Worm (Caenorhabditis elegans) whole organism, mixed stage, embryonic: Measurements from ENCODE around the gene nlp-53.

Experiments used
- blmp-1 ChIP-seq: fragments of 150-350 bp; optimal IDR thresholded peaks from 2 replicates; lab custom pipeline; 2014; ENCODE audit warnings: missing biosample characterization, missing genetic modification characterization
- ceh-43 ChIP-seq: fragments of 200-800 bp; sonication (Bioruptor generic); optimal IDR thresholded peaks from 2 replicates; lab custom pipeline; 2018; ENCODE audit warnings: mild to moderate bottlenecking, missing genetic modification characterization, moderate library complexity, missing compliant biosample characterization
- elt-3 ChIP-seq: fragments of 150-350 bp; optimal IDR thresholded peaks from 2 replicates; lab custom pipeline; 2014; ENCODE audit warnings: missing biosample characterization, missing genetic modification characterization
- lin-13 ChIP-seq: fragments of 150-350 bp; optimal IDR thresholded peaks from 2 replicates; lab custom pipeline; 2014; ENCODE audit warnings: missing biosample characterization, missing genetic modification characterization
- lsy-2 ChIP-seq: fragments of 150-350 bp; optimal IDR thresholded peaks from 2 replicates; lab custom pipeline; 2014; ENCODE audit warnings: missing biosample characterization, missing genetic modification characterization
- mab-5 ChIP-seq: fragments of 150-350 bp; optimal IDR thresholded peaks from 2 replicates; lab custom pipeline; 2014; ENCODE audit warnings: missing biosample characterization, missing genetic modification characterization
- mep-1 ChIP-seq: fragments of 150-350 bp; optimal IDR thresholded peaks from 2 replicates; lab custom pipeline; 2017; ENCODE audit warnings: missing biosample characterization, missing genetic modification reagents, missing genetic modification characterization, inconsistent platforms
- nhr-76 ChIP-seq: sonication (generic microtip); optimal IDR thresholded peaks from 2 replicates; lab custom pipeline; 2017; ENCODE audit warnings: missing biosample characterization, missing genetic modification characterization
- pha-4 ChIP-seq: fragments of 150-350 bp; optimal IDR thresholded peaks from 2 replicates; lab custom pipeline; 2018; ENCODE audit warnings: missing biosample characterization, missing genetic modification reagents, missing genetic modification characterization
- snpc-4 ChIP-seq: fragments of 150-350 bp; optimal IDR thresholded peaks from 2 replicates; lab custom pipeline; 2014; ENCODE audit warnings: missing biosample characterization, missing genetic modification characterization
- unc-39 ChIP-seq: fragments of 150-350 bp; optimal IDR thresholded peaks from 2 replicates; lab custom pipeline; 2014; ENCODE audit warnings: missing biosample characterization, missing genetic modification characterization
- unc-62 ChIP-seq: fragments of 150-350 bp; optimal IDR thresholded peaks from 2 replicates; lab custom pipeline; 2014; ENCODE audit warnings: missing biosample characterization, missing genetic modification reagents, missing genetic modification characterization
- ztf-11 ChIP-seq: fragments of 150-350 bp; optimal IDR thresholded peaks from 2 replicates; lab custom pipeline; 2014; ENCODE audit warnings: missing biosample characterization, missing genetic modification characterization

DNA sequence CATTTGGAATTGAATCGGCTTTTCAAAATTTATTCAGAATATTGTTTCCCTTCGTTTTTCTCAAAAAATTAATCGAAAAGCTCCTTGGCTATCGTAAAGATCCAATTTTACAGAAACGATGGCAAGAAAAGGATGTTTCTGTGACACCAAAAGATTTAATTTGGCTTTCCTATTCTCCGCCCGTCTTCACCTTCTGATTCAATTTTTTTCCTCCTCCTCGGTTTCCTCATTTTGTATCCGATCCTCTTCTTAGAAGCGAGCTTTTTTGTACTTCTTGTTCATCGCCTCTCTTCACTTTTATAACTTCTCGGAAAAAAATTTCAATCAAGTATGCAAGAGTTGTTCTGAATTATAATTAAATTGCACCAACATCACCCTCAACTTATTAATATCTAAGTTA lies 8.6 kb upstream of the nlp-53 start:
- TF ChIP-seq unc-62 = no peak
- TF ChIP-seq elt-3 = no peak
- TF ChIP-seq mep-1 (tag; lab: Kevin White, UChicago) = no peak
- TF ChIP-seq lin-13 (tag; lab: Kevin White, UChicago) = no peak
- no peak for TF ChIP-seq lsy-2 (tag; lab: Kevin White, UChicago)
- no peak for TF ChIP-seq blmp-1 (tag; lab: Kevin White, UChicago)
- no peak for TF ChIP-seq nhr-76 (tag; lab: Kevin White, UChicago)
- no peak for TF ChIP-seq snpc-4 (tag; lab: Kevin White, UChicago)
- no peak for TF ChIP-seq unc-39 (tag; lab: Kevin White, UChicago)
- no peak for TF ChIP-seq mab-5 (tag; lab: Kevin White, UChicago)
- TF ChIP-seq pha-4 (tag; lab: Kevin White, UChicago) = no peak
- TF ChIP-seq ztf-11 = no peak
- no peak for TF ChIP-seq ceh-43 (GFP tag; lab: Kevin White, UChicago)
